Fruit fly (Drosophila melanogaster) whole organism, embryonic: Measurements from ENCODE around the gene CG33060.
A peak's percentile ranks its signal among the peaks of the same experiment; 100 is the strongest.

Experiments used
- ATbp ChIP-seq: fragments of 200-800 bp; sonication (Bioruptor generic); optimal IDR thresholded peaks from 2 replicates; lab custom pipeline; 2017; ENCODE audit warnings: missing biosample characterization, mild to moderate bottlenecking, missing genetic modification characterization, missing genetic modification reagents
- Ada2b ChIP-seq: fragments of 200-800 bp; sonication (Bioruptor generic); IDR thresholded peaks from 2 replicates; pipeline ENCODE4 v1.3.6; 2022; ENCODE audit warnings: missing biosample characterization, missing genetic modification characterization
- Blimp-1 ChIP-seq: fragments of 200-800 bp; sonication (Bioruptor generic); optimal IDR thresholded peaks from 3 replicates; lab custom pipeline; 2018; ENCODE audit warnings: missing biosample characterization, missing genetic modification characterization, mild to moderate bottlenecking, moderate library complexity, missing genetic modification reagents
- CG10267 ChIP-seq: fragments of 200-800 bp; sonication (Bioruptor generic); optimal IDR thresholded peaks from 2 replicates; lab custom pipeline; 2018; ENCODE audit warnings: missing biosample characterization, mild to moderate bottlenecking, missing genetic modification characterization, moderate library complexity
- CG10565 ChIP-seq: fragments of 200-800 bp; sonication (Bioruptor generic); optimal IDR thresholded peaks from 3 replicates; lab custom pipeline; 2016; ENCODE audit warnings: missing biosample characterization, mild to moderate bottlenecking, missing genetic modification characterization
- CG11398 ChIP-seq: fragments of 200-800 bp; sonication (Bioruptor generic); optimal IDR thresholded peaks from 2 replicates; lab custom pipeline; 2016; ENCODE audit warnings: missing biosample characterization, missing genetic modification characterization
- CG12219 ChIP-seq: fragments of 200-800 bp; sonication (Bioruptor generic); optimal IDR thresholded peaks from 3 replicates; lab custom pipeline; 2018; ENCODE audit warnings: missing biosample characterization, mild to moderate bottlenecking, missing genetic modification characterization
- CG12299 ChIP-seq: fragments of 200-800 bp; sonication (Bioruptor generic); optimal IDR thresholded peaks from 2 replicates; lab custom pipeline; 2018; ENCODE audit warnings: missing biosample characterization, mild to moderate bottlenecking, missing genetic modification characterization
- CG13296 ChIP-seq: fragments of 200-800 bp; sonication (Bioruptor generic); optimal IDR thresholded peaks from 3 replicates; lab custom pipeline; 2018; ENCODE audit warnings: missing biosample characterization, mild to moderate bottlenecking, missing genetic modification characterization
- CG14014 ChIP-seq: fragments of 200-800 bp; sonication (Bioruptor generic); IDR thresholded peaks from 2 replicates; pipeline ENCODE4 v1.3.6; 2022; ENCODE audit warnings: missing biosample characterization, missing genetic modification characterization
- CG15514 ChIP-seq: fragments of 200-800 bp; sonication (Bioruptor generic); optimal IDR thresholded peaks from 3 replicates; lab custom pipeline; 2017; ENCODE audit warnings: missing biosample characterization, missing genetic modification characterization, mild to moderate bottlenecking, moderate library complexity, missing genetic modification reagents
- CG1647 ChIP-seq: fragments of 200-800 bp; sonication (Bioruptor generic); optimal IDR thresholded peaks from 3 replicates; lab custom pipeline; 2016; ENCODE audit warnings: missing biosample characterization, missing genetic modification characterization
- CG16815 ChIP-seq: fragments of 200-800 bp; sonication (Bioruptor generic); optimal IDR thresholded peaks from 3 replicates; lab custom pipeline; 2017; ENCODE audit warnings: missing biosample characterization, mild to moderate bottlenecking, missing genetic modification characterization
- CG18599 ChIP-seq: fragments of 200-800 bp; sonication (Bioruptor generic); optimal IDR thresholded peaks from 3 replicates; lab custom pipeline; 2017; ENCODE audit warnings: missing biosample characterization, missing genetic modification characterization, mild to moderate bottlenecking, moderate library complexity, missing genetic modification reagents
- CG34422 ChIP-seq: fragments of 200-800 bp; sonication (Bioruptor generic); IDR thresholded peaks from 3 replicates; pipeline ENCODE4 v1.3.6; 2022; ENCODE audit warnings: missing biosample characterization, missing genetic modification characterization
- CG3838 ChIP-seq: fragments of 200-800 bp; sonication (Bioruptor generic); optimal IDR thresholded peaks from 3 replicates; lab custom pipeline; 2016; ENCODE audit warnings: missing biosample characterization, missing genetic modification characterization
- CG3847 ChIP-seq: fragments of 200-800 bp; sonication (Bioruptor generic); IDR thresholded peaks from 2 replicates; pipeline ENCODE4 v1.3.6; 2022; ENCODE audit warnings: missing biosample characterization, missing genetic modification characterization
- CG8924 ChIP-seq: fragments of 200-800 bp; optimal IDR thresholded peaks from 3 replicates; lab custom pipeline; 2019; ENCODE audit warnings: missing biosample characterization, mild to moderate bottlenecking, missing genetic modification characterization, moderate library complexity
- Dip2 ChIP-seq: fragments of 200-800 bp; sonication (Bioruptor generic); IDR thresholded peaks from 2 replicates; pipeline ENCODE4 v1.3.6; 2022; ENCODE audit warnings: missing biosample characterization, missing genetic modification characterization
- Dref ChIP-seq: fragments of 200-800 bp; sonication (Bioruptor generic); IDR thresholded peaks from 2 replicates; pipeline ENCODE4 v1.3.6; 2022; ENCODE audit warnings: missing biosample characterization, missing genetic modification characterization
- Drgx ChIP-seq: fragments of 200-800 bp; sonication (Bioruptor generic); IDR thresholded peaks from 2 replicates; pipeline ENCODE4 v1.3.6; 2022; ENCODE audit warnings: missing biosample characterization, missing genetic modification characterization
- Eip74EF ChIP-seq, 2 experiments: fragments of 200-800 bp in 1 of 2; fragments of >200 bp in 1 of 2; sonication (Bioruptor generic) in 1 of 2; optimal IDR thresholded peaks; 2 replicates each; lab custom pipeline; 2017 to 2019; ENCODE audit warnings: missing biosample characterization in 2 of 2, missing genetic modification characterization in 2 of 2, mild to moderate bottlenecking in 1 of 2, moderate library complexity in 1 of 2
- HLH3B ChIP-seq: fragments of 200-800 bp; sonication (Bioruptor generic); IDR thresholded peaks from 2 replicates; pipeline ENCODE4 v1.3.6; 2022; ENCODE audit warnings: missing biosample characterization, missing genetic modification characterization
- Hand ChIP-seq: fragments of 200-800 bp; sonication (Bioruptor generic); optimal IDR thresholded peaks from 2 replicates; lab custom pipeline; 2017; ENCODE audit warnings: mild to moderate bottlenecking, missing biosample characterization, missing genetic modification reagents, missing genetic modification characterization
- Hr39 ChIP-seq: fragments of >200 bp; optimal IDR thresholded peaks from 2 replicates; lab custom pipeline; 2017
- Hr51 ChIP-seq, 2 experiments: fragments of 200-800 bp; sonication (Bioruptor generic); optimal IDR thresholded peaks; 2 replicates in 1 of 2; 3 replicates in 1 of 2; lab custom pipeline; 2016 to 2018; ENCODE audit warnings: missing biosample characterization in 2 of 2, missing genetic modification characterization in 2 of 2, mild to moderate bottlenecking in 1 of 2, moderate library complexity in 1 of 2
- Myb ChIP-seq: fragments of 200-800 bp; sonication (Bioruptor generic); optimal IDR thresholded peaks from 2 replicates; lab custom pipeline; 2016; ENCODE audit warnings: missing biosample characterization, missing genetic modification characterization
- NK7.1 ChIP-seq: fragments of 200-800 bp; sonication (Bioruptor generic); optimal IDR thresholded peaks from 3 replicates; lab custom pipeline; 2016; ENCODE audit warnings: missing biosample characterization, missing genetic modification characterization
- Pdp1 ChIP-seq, 2 experiments: fragments of 200-800 bp; sonication (Bioruptor generic); optimal IDR thresholded peaks; 3 replicates each; lab custom pipeline; 2016; ENCODE audit warnings: missing biosample characterization in 2 of 2, missing genetic modification characterization in 2 of 2, mild to moderate bottlenecking in 1 of 2, moderate library complexity in 1 of 2
- Poxn ChIP-seq: fragments of 200-800 bp; sonication (Bioruptor generic); IDR thresholded peaks from 2 replicates; pipeline ENCODE4 v1.3.6; 2022; ENCODE audit warnings: missing biosample characterization, missing genetic modification characterization
- Side ChIP-seq: fragments of 200-800 bp; sonication (Bioruptor generic); optimal IDR thresholded peaks from 2 replicates; lab custom pipeline; 2016; ENCODE audit warnings: missing biosample characterization, missing genetic modification characterization
- Sry-β ChIP-seq: fragments of 200-800 bp; sonication (Bioruptor generic); optimal IDR thresholded peaks from 2 replicates; lab custom pipeline; 2018; ENCODE audit warnings: missing biosample characterization, mild to moderate bottlenecking, missing genetic modification characterization, moderate library complexity
- Vsx1 ChIP-seq: fragments of 200-800 bp; sonication (Bioruptor generic); optimal IDR thresholded peaks from 2 replicates; lab custom pipeline; 2017; ENCODE audit warnings: missing biosample characterization, mild to moderate bottlenecking, missing genetic modification characterization, missing genetic modification reagents
- aop ChIP-seq: fragments of 200-800 bp; sonication (Bioruptor generic); IDR thresholded peaks from 2 replicates; pipeline ENCODE4 v1.3.6; 2022; ENCODE audit warnings: missing biosample characterization, missing genetic modification characterization
- dmrt99B ChIP-seq: fragments of 200-800 bp; sonication (Bioruptor generic); optimal IDR thresholded peaks from 2 replicates; lab custom pipeline; 2018; ENCODE audit warnings: missing biosample characterization, mild to moderate bottlenecking, missing genetic modification characterization, moderate library complexity
- gce ChIP-seq: fragments of 200-800 bp; sonication (Bioruptor generic); IDR thresholded peaks from 3 replicates; pipeline ENCODE4 v1.3.6; 2022; ENCODE audit warnings: missing biosample characterization, missing genetic modification characterization
- ind ChIP-seq: fragments of 200-800 bp; sonication (Bioruptor generic); optimal IDR thresholded peaks from 3 replicates; lab custom pipeline; 2016; ENCODE audit warnings: missing biosample characterization, missing genetic modification characterization
- nmo ChIP-seq: fragments of 200-800 bp; sonication (Bioruptor generic); optimal IDR thresholded peaks from 2 replicates; lab custom pipeline; 2018; ENCODE audit warnings: missing biosample characterization, mild to moderate bottlenecking, missing genetic modification characterization, moderate library complexity
- oc ChIP-seq: fragments of 200-800 bp; sonication (Bioruptor generic); optimal IDR thresholded peaks from 2 replicates; lab custom pipeline; 2018; ENCODE audit warnings: missing biosample characterization, mild to moderate bottlenecking, missing genetic modification characterization, moderate library complexity
- pan ChIP-seq, 4 experiments: fragments of >200 bp in 3 of 4; fragments of 200-800 bp in 1 of 4; sonication (Bioruptor generic) in 1 of 4; optimal IDR thresholded peaks in 3 of 4; IDR thresholded peaks in 1 of 4; 2 replicates each; pipeline versions ENCODE4 v1.3.6 to Lab custom; 2017 to 2022; ENCODE audit warnings: missing biosample characterization in 2 of 4, missing genetic modification characterization in 2 of 4, mixed read lengths in 1 of 4
- sd ChIP-seq: fragments of 200-800 bp; sonication (Bioruptor generic); optimal IDR thresholded peaks from 3 replicates; lab custom pipeline; 2018; ENCODE audit warnings: missing biosample characterization, mild to moderate bottlenecking, missing genetic modification characterization, moderate library complexity
- so ChIP-seq: fragments of 200-800 bp; sonication (Bioruptor generic); IDR thresholded peaks from 3 replicates; pipeline ENCODE4 v1.3.6; 2022; ENCODE audit warnings: missing biosample characterization, missing genetic modification characterization
- vfl ChIP-seq: fragments of 200-800 bp; sonication (Bioruptor generic); optimal IDR thresholded peaks from 2 replicates; lab custom pipeline; 2016; ENCODE audit warnings: missing biosample characterization, missing genetic modification characterization
- vvl ChIP-seq: fragments of 200-800 bp; sonication (Bioruptor generic); IDR thresholded peaks from 2 replicates; pipeline ENCODE4 v1.3.6; 2022; ENCODE audit warnings: missing biosample characterization, missing genetic modification characterization

Gene CG33060

dm6 chr3L:16330740-16331139 lies at the start of gene CG33060:
TSS of gene CG33060 (plus strand) at chr3L:16331040.
- TF ChIP-seq Hr51 (GFP tag; optimal IDR thresholded peaks at IDR 0.05; lab: Kevin White, UChicago) (no peak), CG12219 (GFP tag; lab: Kevin White, UChicago) (no peak), CG15514 (no peak), Poxn (GFP tag; lab: Robert Waterston, UW) (no peak), CG3838 (GFP tag; lab: Kevin White, UChicago) (no peak), CG8924 (tag; lab: Kevin White, UChicago) (no peak), CG3847 (GFP tag; lab: Robert Waterston, UW) (no peak), Myb (GFP tag; lab: Kevin White, UChicago) (no peak), HLH3B (GFP tag; lab: Robert Waterston, UW) (no peak), ATbp (no peak), nmo (GFP tag; lab: Kevin White, UChicago) (no peak), gce (GFP tag; lab: Robert Waterston, UW) (no peak)
- TF ChIP-seq, all 482 proteins: peak for 0

dm6 chr3L:16281880-16282556 lies 48.8 kb upstream of the CG33060 start, which contains the start of gene CG13049:
TSS of gene CG13049 (minus strand) at chr3L:16281930.
- TF ChIP-seq pan (optimal IDR thresholded peaks at IDR 0.05; lab: Kevin White, UChicago) (no peak), pan (GFP tag; optimal IDR thresholded peaks at IDR 0.05 in 1 of 2, IDR thresholded peaks at IDR 0.05 in 1 of 2) (peak in 1 of 2 experiments; percentile 12), sd (peak; percentile 3), vvl (peak; percentile 52; the same call in 1 of the 2 replicates), Hand (GFP tag; lab: Kevin White, UChicago) (no peak), dmrt99B (tag; lab: Kevin White, UChicago) (no peak), Side (GFP tag; lab: Kevin White, UChicago) (no peak)

dm6 chr3L:16283821-16284220 lies 47.0 kb upstream of the CG33060 start, which contains the start of gene CG13048:
TSS of gene CG13048 (minus strand) at chr3L:16283921.
- TF ChIP-seq CG12299 (tag; lab: Kevin White, UChicago): no peak
- TF ChIP-seq Pdp1 (GFP tag; optimal IDR thresholded peaks at IDR 0.05; lab: Kevin White, UChicago): peak in 1 of 2 experiments; percentile 85
- peak; percentile 31 for TF ChIP-seq oc (tag; lab: Kevin White, UChicago)
- TF ChIP-seq, all 482 proteins: peak for 2

DNA sequence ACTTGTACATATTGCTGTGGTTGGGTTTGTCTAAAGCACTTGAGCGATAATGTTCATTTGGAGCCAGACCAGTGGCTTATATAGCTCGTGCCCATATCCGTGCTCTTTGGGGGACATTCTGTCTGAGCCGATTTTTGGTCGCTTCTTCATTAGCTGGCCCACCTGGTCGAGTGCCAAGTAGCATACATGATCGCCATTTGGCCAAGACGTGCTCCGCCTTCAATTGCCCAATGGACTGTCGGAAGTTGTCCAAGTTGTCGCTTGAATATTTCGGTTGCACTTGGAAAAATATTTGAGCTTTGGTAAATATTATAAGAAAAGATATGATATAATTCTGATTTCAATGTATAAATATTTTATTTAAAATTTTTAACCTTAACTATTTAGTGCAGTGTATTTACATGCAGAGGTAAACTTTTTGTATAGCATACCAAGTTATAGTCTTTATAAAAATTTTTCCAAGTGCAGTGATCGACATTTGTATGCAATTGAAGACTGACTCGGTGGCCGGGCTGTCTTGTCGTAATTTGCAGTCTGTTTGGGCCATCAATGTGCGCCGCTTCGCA lies 45.4 kb upstream of the CG33060 start, which contains the start of gene CG13047:
Gene CG13047, minus strand, starts transcription at position 51 of the 566 bp plus-strand sequence.
- TF ChIP-seq Dip2 (no peak), CG10565 (no peak), CG11398 (GFP tag; lab: Kevin White, UChicago) (no peak), CG10267 (no peak), CG1647 (no peak), CG14014 (GFP tag; lab: Robert Waterston, UW) (no peak), CG34422 (no peak), Sry-β (GFP tag; lab: Kevin White, UChicago) (no peak), Dref (GFP tag; lab: Robert Waterston, UW) (no peak), NK7.1 (GFP tag; lab: Kevin White, UChicago) (no peak), ind (GFP tag; lab: Kevin White, UChicago) (no peak), vfl (GFP tag; lab: Kevin White, UChicago) (no peak), CG13296 (GFP tag; lab: Kevin White, UChicago) (no peak), Hr39 (lab: Kevin White, UChicago) (no peak), CG16815 (GFP tag; lab: Kevin White, UChicago) (no peak), so (GFP tag; lab: Robert Waterston, UW) (no peak), Blimp-1 (peak; percentile 7), Drgx (GFP tag; lab: Robert Waterston, UW) (no peak), CG18599 (GFP tag; lab: Kevin White, UChicago) (no peak), aop (GFP tag; lab: Robert Waterston, UW) (no peak), Eip74EF (GFP tag; optimal IDR thresholded peaks at IDR 0.05; lab: Kevin White, UChicago) (no peak), Ada2b (GFP tag; lab: Robert Waterston, UW) (no peak), Vsx1 (GFP tag; lab: Kevin White, UChicago) (no peak)
